Worm (Caenorhabditis elegans) whole organism, L4 larva: ENCODE data around the gene F35H10.2.

Source experiments
- T20F7.1 ChIP-seq: fragments of 200-800 bp; sonication (Bioruptor generic); optimal IDR thresholded peaks from 2 replicates; lab custom pipeline; 2018; ENCODE audit warnings: mild to moderate bottlenecking, missing genetic modification characterization, missing compliant biosample characterization
- T26A8.4 ChIP-seq: fragments of 200-800 bp; sonication (Bioruptor generic); IDR thresholded peaks from 2 replicates; pipeline ENCODE4 v1.3.6; 2022; ENCODE audit warnings: missing genetic modification characterization, missing compliant biosample characterization
- daf-16 ChIP-seq, 3 experiments: sonication (generic microtip); optimal IDR thresholded peaks; 2 replicates each; lab custom pipeline; 2016 to 2017; ENCODE audit warnings: missing genetic modification characterization in 3 of 3, missing genetic modification reagents in 3 of 3, mild to moderate bottlenecking in 2 of 3, missing compliant biosample characterization in 2 of 3, missing biosample characterization in 1 of 3, moderate library complexity in 1 of 3
- dve-1 ChIP-seq: sonication (generic microtip); optimal IDR thresholded peaks from 2 replicates; lab custom pipeline; 2017; ENCODE audit warnings: antibody characterized with exemption, mild to moderate bottlenecking, missing genetic modification characterization, missing compliant biosample characterization; ENCODE audit not compliant: insufficient read depth
- hlh-11 ChIP-seq: fragments of 200-800 bp; sonication (Bioruptor generic); optimal IDR thresholded peaks from 2 replicates; lab custom pipeline; 2018; ENCODE audit warnings: mild to moderate bottlenecking, missing genetic modification characterization, missing compliant biosample characterization
- lin-29 ChIP-seq: fragments of 200-800 bp; sonication (Bioruptor generic); IDR thresholded peaks from 2 replicates; pipeline ENCODE4 v1.3.6; 2022; ENCODE audit warnings: missing genetic modification reagents, missing genetic modification characterization, missing compliant biosample characterization
- lin-38 ChIP-seq: fragments of 200-800 bp; sonication (Bioruptor generic); IDR thresholded peaks from 2 replicates; pipeline ENCODE4 v1.3.6; 2022; ENCODE audit warnings: missing genetic modification reagents, missing genetic modification characterization, missing compliant biosample characterization
- lsy-2 ChIP-seq, 2 experiments: fragments of 150-350 bp in 1 of 2; sonication (generic microtip) in 1 of 2; optimal IDR thresholded peaks; 2 replicates each; lab custom pipeline; 2014 to 2017; ENCODE audit warnings: missing biosample characterization in 2 of 2, missing genetic modification characterization in 2 of 2
- madf-5 ChIP-seq, 2 experiments: fragments of 200-800 bp; sonication (Bioruptor generic); IDR thresholded peaks; 2 replicates each; pipeline ENCODE4 v1.3.6; 2022; ENCODE audit warnings: missing compliant biosample characterization in 2 of 2, missing genetic modification characterization in 2 of 2
- nhr-6 ChIP-seq: fragments of 150-350 bp; optimal IDR thresholded peaks from 2 replicates; lab custom pipeline; 2014; ENCODE audit warnings: missing biosample characterization, missing genetic modification characterization
- nhr-77 ChIP-seq: fragments of 150-350 bp; optimal IDR thresholded peaks from 2 replicates; lab custom pipeline; 2014; ENCODE audit warnings: missing biosample characterization, missing genetic modification characterization
- pqm-1 ChIP-seq: sonication (generic microtip); optimal IDR thresholded peaks from 2 replicates; lab custom pipeline; 2017; ENCODE audit warnings: missing biosample characterization, missing genetic modification characterization
- unc-62 ChIP-seq, 3 experiments: fragments of 150-350 bp in 1 of 3; sonication (generic microtip); optimal IDR thresholded peaks in 2 of 3; peaks in 1 of 3; 1 replicate in 1 of 3; 2 replicates in 2 of 3; lab custom pipeline; 2014 to 2017; ENCODE audit warnings: missing biosample characterization in 3 of 3, missing genetic modification characterization in 3 of 3, missing genetic modification reagents in 3 of 3, missing genotype in 1 of 3
- zag-1 ChIP-seq: fragments of 150-350 bp; optimal IDR thresholded peaks from 2 replicates; lab custom pipeline; 2014; ENCODE audit warnings: missing biosample characterization, missing genetic modification characterization

The F35H10.2 gene

ce11 chrIV:8379278-8379677 is 50.3 kb downstream of the F35H10.2 start, which contains the start of gene nap-1 (continued):
- TF ChIP-seq pqm-1 (tag; lab: Kevin White, UChicago) (peak; percentile 20), daf-16 (GFP tag; optimal IDR thresholded peaks at IDR 0.05; lab: Kevin White, UChicago) (no peak), daf-16 (tag; optimal IDR thresholded peaks at IDR 0.05; lab: Kevin White, UChicago) (peak; percentile 87), T26A8.4 (GFP tag; lab: Robert Waterston, UW) (peak; percentile 23; the same call in 1 of the 2 replicates), dve-1 (tag; lab: Kevin White, UChicago) (peak; percentile 84), lsy-2 (tag; optimal IDR thresholded peaks at IDR 0.05; lab: Kevin White, UChicago) (peak; percentile 46 to 92), hlh-11 (peak; percentile 59), nhr-6 (tag; lab: Kevin White, UChicago) (peak; percentile 60), unc-62 (GFP tag; optimal IDR thresholded peaks at IDR 0.05 in 1 of 2; lab: Kevin White, UChicago) (peak in 1 of 2 experiments; percentile 20), unc-62 (tag; optimal IDR thresholded peaks at IDR 0.05; lab: Kevin White, UChicago) (no peak), zag-1 (tag; lab: Kevin White, UChicago) (no peak), lin-29 (GFP tag; lab: Robert Waterston, UW) (no peak), nhr-77 (tag; lab: Kevin White, UChicago) (peak; percentile 83), madf-5 (GFP tag; IDR thresholded peaks at IDR 0.05; lab: Robert Waterston, UW) (no peak), T20F7.1 (GFP tag; lab: Kevin White, UChicago) (peak; percentile 73), lin-38 (peak; percentile 58)
